Worm (Caenorhabditis elegans) whole organism, late embryonic: Measurements from ENCODE around the gene mob-4.

Experiments
- C08G9.2 ChIP-seq: sonication (generic microtip); optimal IDR thresholded peaks from 2 replicates; lab custom pipeline; 2016; ENCODE audit warnings: mild to moderate bottlenecking, missing genetic modification characterization, moderate library complexity, missing compliant biosample characterization
- F13H6.1 ChIP-seq: sonication (generic microtip); optimal IDR thresholded peaks from 2 replicates; lab custom pipeline; 2016; ENCODE audit warnings: missing genetic modification characterization, missing compliant biosample characterization
- K02D7.2 ChIP-seq: sonication (generic microtip); optimal IDR thresholded peaks from 2 replicates; lab custom pipeline; 2017; ENCODE audit warnings: mild to moderate bottlenecking, missing genetic modification characterization, missing compliant biosample characterization
- T23F11.4 ChIP-seq: fragments of 200-800 bp; sonication (Bioruptor generic); optimal IDR thresholded peaks from 2 replicates; lab custom pipeline; 2018; ENCODE audit warnings: mild to moderate bottlenecking, missing genetic modification characterization, missing compliant biosample characterization
- Y22D7AL.16 ChIP-seq: sonication (generic microtip); optimal IDR thresholded peaks from 2 replicates; lab custom pipeline; 2016; ENCODE audit warnings: missing genetic modification characterization, missing compliant biosample characterization
- ahr-1 ChIP-seq: sonication (generic microtip); optimal IDR thresholded peaks from 2 replicates; lab custom pipeline; 2016; ENCODE audit warnings: missing genetic modification characterization, missing compliant biosample characterization
- ceh-14 ChIP-seq: sonication (generic microtip); optimal IDR thresholded peaks from 2 replicates; lab custom pipeline; 2016; ENCODE audit warnings: missing genotype, missing genetic modification characterization, missing compliant biosample characterization
- ceh-18 ChIP-seq: sonication (generic microtip); optimal IDR thresholded peaks from 2 replicates; lab custom pipeline; 2016; ENCODE audit warnings: missing genetic modification characterization, missing compliant biosample characterization
- ceh-2 ChIP-seq: sonication (generic microtip); optimal IDR thresholded peaks from 2 replicates; lab custom pipeline; 2016; ENCODE audit warnings: missing genotype, missing genetic modification characterization, missing compliant biosample characterization
- ceh-24 ChIP-seq: sonication (generic microtip); optimal IDR thresholded peaks from 2 replicates; lab custom pipeline; 2016; ENCODE audit warnings: mild to moderate bottlenecking, missing genetic modification characterization, missing compliant biosample characterization
- ceh-31 ChIP-seq: sonication (generic microtip); optimal IDR thresholded peaks from 2 replicates; lab custom pipeline; 2016; ENCODE audit warnings: missing genetic modification characterization, missing compliant biosample characterization
- ceh-34 ChIP-seq: sonication (generic microtip); optimal IDR thresholded peaks from 2 replicates; lab custom pipeline; 2016; ENCODE audit warnings: mild to moderate bottlenecking, missing genetic modification characterization, missing compliant biosample characterization
- ceh-45 ChIP-seq: fragments of 200-800 bp; sonication (Bioruptor generic); IDR thresholded peaks from 2 replicates; pipeline ENCODE4 v1.3.6; 2022; ENCODE audit warnings: missing genetic modification reagents, missing genetic modification characterization, missing compliant biosample characterization
- ceh-48 ChIP-seq: sonication (generic microtip); optimal IDR thresholded peaks from 2 replicates; lab custom pipeline; 2016; ENCODE audit warnings: missing genetic modification characterization, inconsistent platforms, missing compliant biosample characterization
- ceh-9 ChIP-seq: sonication (generic microtip); optimal IDR thresholded peaks from 2 replicates; lab custom pipeline; 2016; ENCODE audit warnings: mild to moderate bottlenecking, missing genetic modification characterization, inconsistent platforms, missing compliant biosample characterization
- dmd-4 ChIP-seq: sonication (generic microtip); optimal IDR thresholded peaks from 2 replicates; lab custom pipeline; 2016; ENCODE audit warnings: borderline replicate concordance, missing genetic modification characterization, missing compliant biosample characterization
- elt-2 ChIP-seq: sonication (generic microtip); optimal IDR thresholded peaks from 2 replicates; lab custom pipeline; 2016; ENCODE audit warnings: missing genetic modification reagents, missing genetic modification characterization, missing compliant biosample characterization
- elt-4 ChIP-seq: sonication (generic microtip); optimal IDR thresholded peaks from 2 replicates; lab custom pipeline; 2016; ENCODE audit warnings: missing genetic modification characterization, missing compliant biosample characterization
- ets-4 ChIP-seq: sonication (generic microtip); optimal IDR thresholded peaks from 2 replicates; lab custom pipeline; 2016; ENCODE audit warnings: missing genetic modification characterization, missing compliant biosample characterization
- fkh-6 ChIP-seq: sonication (generic microtip); optimal IDR thresholded peaks from 2 replicates; lab custom pipeline; 2016; ENCODE audit warnings: missing genetic modification characterization, missing compliant biosample characterization
- gmeb-2 ChIP-seq: sonication (generic microtip); optimal IDR thresholded peaks from 2 replicates; lab custom pipeline; 2016; ENCODE audit warnings: missing genetic modification characterization, inconsistent platforms, missing compliant biosample characterization
- hlh-13 ChIP-seq: fragments of 200-800 bp; sonication (Bioruptor generic); optimal IDR thresholded peaks from 2 replicates; lab custom pipeline; 2018; ENCODE audit warnings: mild to moderate bottlenecking, missing genetic modification characterization, missing compliant biosample characterization
- hlh-15 ChIP-seq: sonication (generic microtip); optimal IDR thresholded peaks from 2 replicates; lab custom pipeline; 2016; ENCODE audit warnings: missing genetic modification characterization, missing compliant biosample characterization
- hlh-30 ChIP-seq: sonication (generic microtip); optimal IDR thresholded peaks from 2 replicates; lab custom pipeline; 2017; ENCODE audit warnings: antibody characterized with exemption, missing genetic modification characterization, missing compliant biosample characterization; ENCODE audit not compliant: insufficient read depth
- hlh-8 ChIP-seq: sonication (generic microtip); optimal IDR thresholded peaks from 2 replicates; lab custom pipeline; 2016; ENCODE audit warnings: missing genotype, missing genetic modification characterization, missing compliant biosample characterization
- lim-6 ChIP-seq: sonication (generic microtip); optimal IDR thresholded peaks from 2 replicates; lab custom pipeline; 2016; ENCODE audit warnings: missing genetic modification characterization, missing compliant biosample characterization
- mec-3 ChIP-seq: sonication (generic microtip); optimal IDR thresholded peaks from 2 replicates; lab custom pipeline; 2016; ENCODE audit warnings: borderline replicate concordance, missing genetic modification characterization, missing compliant biosample characterization
- nfya-1 ChIP-seq: sonication (generic microtip); optimal IDR thresholded peaks from 2 replicates; lab custom pipeline; 2017; ENCODE audit warnings: missing genetic modification characterization, mild to moderate bottlenecking, missing compliant biosample characterization, antibody characterized with exemption, moderate library complexity
- nhr-11 ChIP-seq: fragments of 150-350 bp; optimal IDR thresholded peaks from 2 replicates; lab custom pipeline; 2014; ENCODE audit warnings: missing biosample characterization, missing genetic modification characterization
- nhr-232 ChIP-seq: sonication (generic microtip); optimal IDR thresholded peaks from 2 replicates; lab custom pipeline; 2016; ENCODE audit warnings: missing genetic modification characterization, missing compliant biosample characterization
- npax-4 ChIP-seq: sonication (generic microtip); optimal IDR thresholded peaks from 2 replicates; lab custom pipeline; 2016; ENCODE audit warnings: missing genetic modification characterization, missing compliant biosample characterization
- odd-2 ChIP-seq: sonication (generic microtip); optimal IDR thresholded peaks from 2 replicates; lab custom pipeline; 2017; ENCODE audit warnings: antibody characterized with exemption, mild to moderate bottlenecking, missing genetic modification characterization, missing compliant biosample characterization
- pag-3 ChIP-seq: sonication (generic microtip); optimal IDR thresholded peaks from 2 replicates; lab custom pipeline; 2016; ENCODE audit warnings: missing compliant biosample characterization, missing genetic modification characterization, borderline replicate concordance
- pha-4 ChIP-seq: fragments of 150-350 bp; optimal IDR thresholded peaks from 2 replicates; lab custom pipeline; 2018; ENCODE audit warnings: missing biosample characterization, missing genetic modification reagents, missing genetic modification characterization
- pros-1 ChIP-seq: fragments of 150-350 bp; optimal IDR thresholded peaks from 2 replicates; lab custom pipeline; 2014; ENCODE audit warnings: missing biosample characterization, missing genetic modification reagents, missing genetic modification characterization
- ref-2 ChIP-seq: sonication (generic microtip); optimal IDR thresholded peaks from 2 replicates; lab custom pipeline; 2016; ENCODE audit warnings: missing genetic modification characterization, missing compliant biosample characterization
- rnt-1 ChIP-seq: sonication (generic microtip); optimal IDR thresholded peaks from 2 replicates; lab custom pipeline; 2016; ENCODE audit warnings: missing genetic modification characterization, missing compliant biosample characterization
- sdc-2 ChIP-seq: sonication (generic microtip); optimal IDR thresholded peaks from 2 replicates; lab custom pipeline; 2016; ENCODE audit warnings: missing genotype, missing genetic modification characterization, missing compliant biosample characterization
- sox-2 ChIP-seq: fragments of 200-800 bp; sonication (Bioruptor generic); IDR thresholded peaks from 2 replicates; pipeline ENCODE4 v1.3.6; 2022; ENCODE audit warnings: missing genetic modification reagents, missing genetic modification characterization, missing compliant biosample characterization
- syd-9 ChIP-seq: sonication (generic microtip); optimal IDR thresholded peaks from 2 replicates; lab custom pipeline; 2016; ENCODE audit warnings: mild to moderate bottlenecking, missing genetic modification characterization, moderate library complexity, missing compliant biosample characterization
- tbx-2 ChIP-seq: sonication (generic microtip); optimal IDR thresholded peaks from 2 replicates; lab custom pipeline; 2016; ENCODE audit warnings: missing genetic modification characterization, missing compliant biosample characterization
- tbx-7 ChIP-seq: sonication (generic microtip); optimal IDR thresholded peaks from 2 replicates; lab custom pipeline; 2016; ENCODE audit warnings: missing genotype, missing genetic modification characterization, missing compliant biosample characterization
- ttx-3 ChIP-seq: sonication (generic microtip); optimal IDR thresholded peaks from 2 replicates; lab custom pipeline; 2016; ENCODE audit warnings: missing genetic modification reagents, missing genetic modification characterization, missing compliant biosample characterization
- unc-42 ChIP-seq: sonication (generic microtip); optimal IDR thresholded peaks from 2 replicates; lab custom pipeline; 2016; ENCODE audit warnings: missing genotype, missing genetic modification characterization, missing compliant biosample characterization
- unc-55 ChIP-seq: sonication (generic microtip); optimal IDR thresholded peaks from 2 replicates; lab custom pipeline; 2017; ENCODE audit warnings: missing biosample characterization, missing genetic modification reagents, missing genetic modification characterization
- unc-86 ChIP-seq: sonication (generic microtip); optimal IDR thresholded peaks from 2 replicates; lab custom pipeline; 2016; ENCODE audit warnings: missing genetic modification characterization, missing compliant biosample characterization
- ztf-16 ChIP-seq: sonication (generic microtip); optimal IDR thresholded peaks from 2 replicates; lab custom pipeline; 2017; ENCODE audit warnings: missing genetic modification characterization, missing compliant biosample characterization

Gene mob-4

DNA sequence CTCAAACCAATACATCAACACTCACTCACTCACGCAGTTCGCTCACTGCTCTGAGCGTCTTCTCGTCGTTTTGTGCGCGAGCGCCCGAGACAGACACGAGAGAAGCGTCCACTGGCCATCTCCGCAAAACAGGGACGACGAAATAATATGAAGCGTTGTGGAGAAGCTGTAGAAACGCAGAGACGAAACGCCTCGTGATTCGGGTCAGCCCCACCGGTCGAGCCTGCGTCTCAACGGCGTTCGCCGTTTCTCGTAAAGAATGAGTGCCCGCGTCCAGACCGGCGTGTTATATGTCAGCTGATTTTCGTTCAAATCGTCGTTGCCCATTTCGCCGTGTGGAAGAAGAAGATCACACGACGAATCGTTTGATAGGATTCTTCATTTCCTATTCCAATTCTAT is 2.6 kb downstream of the mob-4 start, which contains the start of gene fbxl-1:
TSS of gene fbxl-1 (plus strand) at position 320 of the 400 bp plus-strand sequence.
- peak; percentile 77 for TF ChIP-seq unc-55 (GFP tag; lab: Kevin White, UChicago)
- TF ChIP-seq tbx-2, result peak; percentile 66
- TF ChIP-seq K02D7.2 (tag; lab: Kevin White, UChicago), result no peak
- no peak for TF ChIP-seq ets-4 (tag; lab: Kevin White, UChicago)
- TF ChIP-seq ref-2 (tag; lab: Kevin White, UChicago), result no peak
- no peak for TF ChIP-seq gmeb-2 (tag; lab: Kevin White, UChicago)
- TF ChIP-seq ceh-9 (tag; lab: Kevin White, UChicago), result no peak
- TF ChIP-seq ttx-3 (tag; lab: Kevin White, UChicago), result no peak
- no peak for TF ChIP-seq pag-3 (tag; lab: Kevin White, UChicago)
- TF ChIP-seq tbx-7 (tag; lab: Kevin White, UChicago), result no peak
- TF ChIP-seq unc-42, result peak; percentile 1
- TF ChIP-seq nfya-1 (tag; lab: Kevin White, UChicago), result peak; percentile 52
- no peak for TF ChIP-seq lim-6
- no peak for TF ChIP-seq dmd-4 (tag; lab: Kevin White, UChicago)
- no peak for TF ChIP-seq odd-2
- TF ChIP-seq npax-4, result no peak
- TF ChIP-seq hlh-30 (tag; lab: Kevin White, UChicago), result peak; percentile 95
- no peak for TF ChIP-seq T23F11.4
- peak; percentile 16 for TF ChIP-seq ztf-16 (tag; lab: Kevin White, UChicago)
- peak; percentile 58 for TF ChIP-seq ceh-31
- TF ChIP-seq F13H6.1 (tag; lab: Kevin White, UChicago), result peak; percentile 13
- TF ChIP-seq ceh-18 (tag; lab: Kevin White, UChicago), result peak; percentile 57
- TF ChIP-seq nhr-232 (tag; lab: Kevin White, UChicago), result no peak
- no peak for TF ChIP-seq Y22D7AL.16 (tag; lab: Kevin White, UChicago)
- TF ChIP-seq ceh-24 (tag; lab: Kevin White, UChicago), result no peak
- TF ChIP-seq ceh-34 (tag; lab: Kevin White, UChicago), result peak; percentile 73
- TF ChIP-seq ceh-48 (tag; lab: Kevin White, UChicago), result no peak
- peak; percentile 13 for TF ChIP-seq ceh-14 (tag; lab: Kevin White, UChicago)
- TF ChIP-seq pros-1, result no peak
- no peak for TF ChIP-seq sox-2 (GFP tag; lab: Robert Waterston, UW)
- no peak for TF ChIP-seq C08G9.2 (tag; lab: Kevin White, UChicago)
- no peak for TF ChIP-seq hlh-15 (tag; lab: Kevin White, UChicago)
- TF ChIP-seq ceh-45, result no peak
- TF ChIP-seq rnt-1 (tag; lab: Kevin White, UChicago), result peak; percentile 57
- TF ChIP-seq fkh-6, result no peak
- TF ChIP-seq pha-4 (tag; lab: Kevin White, UChicago), result no peak
- TF ChIP-seq hlh-8 (tag; lab: Kevin White, UChicago), result no peak

- no peak for TF ChIP-seq npax-4
- TF ChIP-seq elt-2 (tag; lab: Kevin White, UChicago), result no peak
- no peak for TF ChIP-seq K02D7.2 (tag; lab: Kevin White, UChicago)
- no peak for TF ChIP-seq elt-4
- TF ChIP-seq tbx-7 (tag; lab: Kevin White, UChicago), result no peak
- TF ChIP-seq syd-9 (tag; lab: Kevin White, UChicago), result no peak
- no peak for TF ChIP-seq ceh-2 (tag; lab: Kevin White, UChicago)
These were observed 4.0 kb downstream of the mob-4 start for ce11 chrIII:8228916-8229315.

ce11 chrIII:8229480-8229879 is 4.6 kb downstream of the mob-4 start:
- no peak for TF ChIP-seq hlh-13
- no peak for TF ChIP-seq tbx-2
- no peak for TF ChIP-seq pag-3 (tag; lab: Kevin White, UChicago)
- no peak for TF ChIP-seq Y22D7AL.16 (tag; lab: Kevin White, UChicago)
- TF ChIP-seq lim-6, result no peak
- TF ChIP-seq ttx-3 (tag; lab: Kevin White, UChicago), result no peak
- TF ChIP-seq ceh-31, result no peak
- TF ChIP-seq unc-86, result no peak
- TF ChIP-seq ref-2 (tag; lab: Kevin White, UChicago), result no peak
- no peak for TF ChIP-seq hlh-30 (tag; lab: Kevin White, UChicago)
- TF ChIP-seq nhr-11 (tag; lab: Kevin White, UChicago), result no peak
- no peak for TF ChIP-seq mec-3 (tag; lab: Kevin White, UChicago)
- TF ChIP-seq dmd-4 (tag; lab: Kevin White, UChicago), result no peak
- no peak for TF ChIP-seq pros-1
- no peak for TF ChIP-seq ahr-1 (tag; lab: Kevin White, UChicago)
- TF ChIP-seq unc-42, result no peak
- TF ChIP-seq sdc-2 (tag; lab: Kevin White, UChicago), result no peak
